Fruit fly (Drosophila melanogaster) S2 (cell line): ENCODE results near the gene Cyp313a4.

Source experiments
- CG8478 ChIP-seq: fragments of >200 bp; optimal IDR thresholded peaks from 2 replicates; lab custom pipeline; 2018
- CTCF ChIP-seq, 2 experiments: fragments of >200 bp; optimal IDR thresholded peaks; 2 replicates each; lab custom pipeline; 2018

dm6 chr3R:12688672-12689417 is 7.7 kb upstream of the Cyp313a4 start, which contains the start of gene kar:
- TF ChIP-seq CG8478 (no peak), CTCF (optimal IDR thresholded peaks at IDR 0.05; lab: Kevin White, UChicago) (no peak)
